Fruit fly (Drosophila melanogaster) whole organism, embryonic: ENCODE data around the gene Fdh.
A peak's percentile ranks its signal among the peaks of the same experiment; 100 is the strongest.

ENCODE experiments used
- Bgb ChIP-seq: fragments of 200-800 bp; sonication (Bioruptor generic); IDR thresholded peaks from 2 replicates; pipeline ENCODE4 v1.3.6; 2022; ENCODE audit warnings: missing biosample characterization, missing genetic modification characterization; ENCODE audit not compliant: partially characterized antibody
- CG11696 ChIP-seq: fragments of 200-800 bp; sonication (Bioruptor generic); IDR thresholded peaks from 2 replicates; pipeline ENCODE4 v1.3.6; 2022; ENCODE audit warnings: missing biosample characterization, missing genetic modification characterization
- CG12236 ChIP-seq: fragments of 200-800 bp; sonication (Bioruptor generic); optimal IDR thresholded peaks from 2 replicates; lab custom pipeline; 2016; ENCODE audit warnings: missing biosample characterization, missing genetic modification characterization
- CG14441 ChIP-seq: fragments of 200-800 bp; sonication (Bioruptor generic); IDR thresholded peaks from 2 replicates; pipeline ENCODE4 v1.3.6; 2022; ENCODE audit warnings: missing biosample characterization, missing genetic modification characterization
- CG17829 ChIP-seq: fragments of 200-800 bp; optimal IDR thresholded peaks from 2 replicates; lab custom pipeline; 2019; ENCODE audit warnings: missing biosample characterization, mild to moderate bottlenecking, missing genetic modification characterization, moderate library complexity
- CG2199 ChIP-seq: fragments of 200-800 bp; sonication (Bioruptor generic); IDR thresholded peaks from 3 replicates; pipeline ENCODE4 v1.3.6; 2022; ENCODE audit warnings: missing biosample characterization, missing genetic modification characterization
- CG2875 ChIP-seq: fragments of 200-800 bp; sonication (Bioruptor generic); optimal IDR thresholded peaks from 2 replicates; lab custom pipeline; 2017; ENCODE audit warnings: missing biosample characterization, mild to moderate bottlenecking, missing genetic modification characterization, missing genetic modification reagents
- CG31224 ChIP-seq: fragments of 200-800 bp; sonication (Bioruptor generic); IDR thresholded peaks from 2 replicates; pipeline ENCODE4 v1.3.6; 2022; ENCODE audit warnings: missing biosample characterization, missing genetic modification characterization
- CG31388 ChIP-seq: fragments of 200-800 bp; sonication (Bioruptor generic); optimal IDR thresholded peaks from 2 replicates; lab custom pipeline; 2016; ENCODE audit warnings: missing biosample characterization, missing genetic modification characterization
- CG34376 ChIP-seq: fragments of 200-800 bp; sonication (Bioruptor generic); optimal IDR thresholded peaks from 2 replicates; lab custom pipeline; 2018; ENCODE audit warnings: missing biosample characterization, mild to moderate bottlenecking, missing genetic modification characterization
- CG6654 ChIP-seq: fragments of 200-800 bp; sonication (Bioruptor generic); optimal IDR thresholded peaks from 2 replicates; lab custom pipeline; 2017; ENCODE audit warnings: missing biosample characterization, mild to moderate bottlenecking, missing genetic modification characterization
- CG7271 ChIP-seq: fragments of 200-800 bp; sonication (Bioruptor generic); optimal IDR thresholded peaks from 2 replicates; lab custom pipeline; 2018; ENCODE audit warnings: missing biosample characterization, mild to moderate bottlenecking, missing genetic modification characterization, moderate library complexity
- CG8478 ChIP-seq: fragments of >200 bp; optimal IDR thresholded peaks from 2 replicates; lab custom pipeline; 2018
- CG9817 ChIP-seq: fragments of 200-800 bp; sonication (Bioruptor generic); optimal IDR thresholded peaks from 2 replicates; lab custom pipeline; 2018; ENCODE audit warnings: missing biosample characterization, mild to moderate bottlenecking, missing genetic modification characterization, moderate library complexity
- CG9932 ChIP-seq: fragments of 200-800 bp; sonication (Bioruptor generic); IDR thresholded peaks from 2 replicates; pipeline ENCODE4 v1.3.6; 2022; ENCODE audit warnings: missing biosample characterization, missing genetic modification characterization
- Drgx ChIP-seq: fragments of 200-800 bp; sonication (Bioruptor generic); IDR thresholded peaks from 2 replicates; pipeline ENCODE4 v1.3.6; 2022; ENCODE audit warnings: missing biosample characterization, missing genetic modification characterization
- E2f2 ChIP-seq: fragments of 200-800 bp; sonication (Bioruptor generic); IDR thresholded peaks from 2 replicates; pipeline ENCODE4 v1.3.6; 2022; ENCODE audit warnings: missing biosample characterization, missing genetic modification characterization
- Fer1 ChIP-seq: fragments of 200-800 bp; sonication (Bioruptor generic); optimal IDR thresholded peaks from 2 replicates; lab custom pipeline; 2017; ENCODE audit warnings: missing biosample characterization, mild to moderate bottlenecking, missing genetic modification characterization
- HLH3B ChIP-seq: fragments of 200-800 bp; sonication (Bioruptor generic); IDR thresholded peaks from 2 replicates; pipeline ENCODE4 v1.3.6; 2022; ENCODE audit warnings: missing biosample characterization, missing genetic modification characterization
- HmgZ ChIP-seq: fragments of 200-800 bp; sonication (Bioruptor generic); optimal IDR thresholded peaks from 2 replicates; lab custom pipeline; 2018; ENCODE audit warnings: missing biosample characterization, mild to moderate bottlenecking, missing genetic modification characterization
- MTF-1 ChIP-seq: fragments of 200-800 bp; sonication (Bioruptor generic); optimal IDR thresholded peaks from 2 replicates; lab custom pipeline; 2018; ENCODE audit warnings: missing biosample characterization, mild to moderate bottlenecking, missing genetic modification characterization, borderline replicate concordance
- Med ChIP-seq: fragments of 200-800 bp; sonication (Bioruptor generic); peaks from one replicate; lab custom pipeline; 2016; ENCODE audit warnings: missing biosample characterization, missing genetic modification characterization, mild to moderate bottlenecking, inconsistent platforms, moderate library complexity
- Myb ChIP-seq: fragments of 200-800 bp; sonication (Bioruptor generic); optimal IDR thresholded peaks from 2 replicates; lab custom pipeline; 2016; ENCODE audit warnings: missing biosample characterization, missing genetic modification characterization
- NfI ChIP-seq: fragments of 200-800 bp; sonication (Bioruptor generic); optimal IDR thresholded peaks from 3 replicates; lab custom pipeline; 2018; ENCODE audit warnings: missing biosample characterization, mild to moderate bottlenecking, missing genetic modification characterization, moderate library complexity
- Optix ChIP-seq: fragments of 200-800 bp; sonication (Bioruptor generic); IDR thresholded peaks from 3 replicates; pipeline ENCODE4 v1.3.6; 2022; ENCODE audit warnings: missing biosample characterization, missing genetic modification characterization
- Scr ChIP-seq: fragments of 200-800 bp; sonication (Bioruptor generic); IDR thresholded peaks from 2 replicates; pipeline ENCODE4 v1.3.6; 2022; ENCODE audit warnings: missing biosample characterization, missing genetic modification characterization; ENCODE audit not compliant: partially characterized antibody
- Taf1 ChIP-seq: fragments of 200-800 bp; sonication (Bioruptor generic); IDR thresholded peaks from 2 replicates; pipeline ENCODE4 v1.3.6; 2022; ENCODE audit warnings: missing biosample characterization, missing genetic modification characterization
- amos ChIP-seq: fragments of 200-800 bp; sonication (Bioruptor generic); IDR thresholded peaks from 2 replicates; pipeline ENCODE4 v1.3.6; 2022; ENCODE audit warnings: missing biosample characterization, missing genetic modification characterization; ENCODE audit not compliant: partially characterized antibody
- ato ChIP-seq: fragments of 200-800 bp; sonication (Bioruptor generic); IDR thresholded peaks from 2 replicates; pipeline ENCODE4 v1.3.6; 2022; ENCODE audit warnings: missing biosample characterization, missing genetic modification characterization; ENCODE audit not compliant: partially characterized antibody
- bab2 ChIP-seq: fragments of 200-800 bp; sonication (Bioruptor generic); optimal IDR thresholded peaks from 2 replicates; lab custom pipeline; 2016; ENCODE audit warnings: missing biosample characterization, missing genetic modification characterization
- bbx ChIP-seq: fragments of 200-800 bp; sonication (Bioruptor generic); IDR thresholded peaks from 2 replicates; pipeline ENCODE4 v1.3.6; 2022; ENCODE audit warnings: missing biosample characterization, missing genetic modification characterization; ENCODE audit not compliant: partially characterized antibody
- br ChIP-seq: fragments of >200 bp; optimal IDR thresholded peaks from 2 replicates; lab custom pipeline; 2017
- cg ChIP-seq: fragments of 200-800 bp; sonication (Bioruptor generic); optimal IDR thresholded peaks from 3 replicates; lab custom pipeline; 2019; ENCODE audit warnings: missing biosample characterization, mild to moderate bottlenecking, missing genetic modification characterization, moderate library complexity
- chinmo ChIP-seq: fragments of 200-800 bp; sonication (Bioruptor generic); IDR thresholded peaks from 4 replicates; pipeline ENCODE4 v1.3.6; 2022; ENCODE audit warnings: missing biosample characterization, missing genetic modification characterization; ENCODE audit not compliant: partially characterized antibody
- crc ChIP-seq: fragments of 200-800 bp; sonication (Bioruptor generic); optimal IDR thresholded peaks from 2 replicates; lab custom pipeline; 2016; ENCODE audit warnings: missing biosample characterization, missing genetic modification characterization
- dimm ChIP-seq: fragments of 200-800 bp; sonication (Bioruptor generic); IDR thresholded peaks from 2 replicates; pipeline ENCODE4 v1.3.6; 2022; ENCODE audit warnings: missing biosample characterization, missing genetic modification characterization
- exex ChIP-seq: fragments of 200-800 bp; sonication (Bioruptor generic); optimal IDR thresholded peaks from 4 replicates; lab custom pipeline; 2018; ENCODE audit warnings: missing biosample characterization, mild to moderate bottlenecking, missing genetic modification characterization, moderate library complexity
- gsb-n ChIP-seq: fragments of 200-800 bp; sonication (Bioruptor generic); optimal IDR thresholded peaks from 3 replicates; lab custom pipeline; 2018; ENCODE audit warnings: missing biosample characterization, mild to moderate bottlenecking, missing genetic modification characterization
- hbn ChIP-seq: fragments of 200-800 bp; sonication (Bioruptor generic); IDR thresholded peaks from 2 replicates; pipeline ENCODE4 v1.3.6; 2022; ENCODE audit warnings: missing biosample characterization, missing genetic modification characterization; ENCODE audit not compliant: partially characterized antibody
- knrl ChIP-seq: fragments of 200-800 bp; sonication (Bioruptor generic); IDR thresholded peaks from 3 replicates; pipeline ENCODE4 v1.3.6; 2022; ENCODE audit warnings: missing biosample characterization, missing genetic modification characterization; ENCODE audit not compliant: partially characterized antibody
- run ChIP-seq: fragments of 200-800 bp; sonication (Bioruptor generic); optimal IDR thresholded peaks from 3 replicates; lab custom pipeline; 2018; ENCODE audit warnings: missing biosample characterization, mild to moderate bottlenecking, missing genetic modification characterization
- sens-2 ChIP-seq: fragments of 200-800 bp; sonication (Bioruptor generic); IDR thresholded peaks from 2 replicates; pipeline ENCODE4 v1.3.6; 2022; ENCODE audit warnings: missing biosample characterization, missing genetic modification characterization
- slbo ChIP-seq: fragments of 200-800 bp; sonication (Bioruptor generic); IDR thresholded peaks from 2 replicates; pipeline ENCODE4 v1.3.6; 2022; ENCODE audit warnings: missing biosample characterization, missing genetic modification characterization
- sr ChIP-seq: fragments of 200-800 bp; sonication (Bioruptor generic); IDR thresholded peaks from 3 replicates; pipeline ENCODE4 v1.3.6; 2022; ENCODE audit warnings: missing biosample characterization, missing genetic modification characterization
- tin ChIP-seq: fragments of 200-800 bp; sonication (Bioruptor generic); optimal IDR thresholded peaks from 3 replicates; lab custom pipeline; 2016; ENCODE audit warnings: missing biosample characterization, missing genetic modification characterization
- tna ChIP-seq: fragments of 200-800 bp; sonication (Bioruptor generic); IDR thresholded peaks from 2 replicates; pipeline ENCODE4 v1.3.6; 2022; ENCODE audit warnings: missing biosample characterization, missing genetic modification characterization; ENCODE audit not compliant: partially characterized antibody
- unc-4 ChIP-seq: fragments of 200-800 bp; sonication (Bioruptor generic); IDR thresholded peaks from 2 replicates; pipeline ENCODE4 v1.3.6; 2022; ENCODE audit warnings: missing biosample characterization, missing genetic modification characterization; ENCODE audit not compliant: partially characterized antibody
- usp ChIP-seq: fragments of >200 bp; optimal IDR thresholded peaks from 2 replicates; lab custom pipeline; 2017; ENCODE audit warnings: missing biosample characterization, missing genetic modification characterization
- vfl ChIP-seq: fragments of 200-800 bp; sonication (Bioruptor generic); optimal IDR thresholded peaks from 2 replicates; lab custom pipeline; 2016; ENCODE audit warnings: missing biosample characterization, missing genetic modification characterization

The Fdh gene

DNA sequence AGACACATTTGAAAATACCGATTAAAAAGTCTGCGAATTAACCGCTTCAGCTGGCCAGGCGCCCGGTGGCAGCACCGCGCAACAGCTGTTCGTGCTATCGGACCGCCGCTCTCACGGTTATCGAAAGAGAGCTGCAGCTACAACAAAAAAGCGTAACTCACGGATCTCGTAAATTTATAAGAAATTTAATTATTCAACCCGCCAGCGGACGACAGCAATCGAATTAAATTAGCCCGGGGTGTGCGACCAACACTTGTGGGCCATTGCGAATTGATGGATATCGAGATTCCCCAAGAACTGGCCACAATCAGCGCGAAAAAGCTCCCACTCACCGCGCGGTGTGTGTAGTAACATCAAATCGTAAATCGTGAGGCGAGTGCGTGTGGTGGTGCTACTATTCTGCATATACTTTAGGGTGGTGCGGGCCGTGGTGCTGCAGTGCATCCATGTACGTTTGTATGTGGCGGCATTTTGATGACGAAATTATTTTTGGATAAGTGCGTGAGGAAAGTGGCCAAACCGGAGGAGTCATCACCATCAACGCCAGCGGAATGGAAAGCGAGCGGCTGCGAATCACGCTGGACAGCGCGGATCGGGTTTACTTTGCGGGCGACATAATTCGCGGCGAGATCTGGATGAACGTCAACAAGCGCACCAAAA, 13.4 kb upstream of the Fdh start, which contains the start of gene Leash (continued):
- TF ChIP-seq knrl (GFP tag; lab: Robert Waterston, UW) (peak; percentile 26; the same call in 1 of the 3 replicates), usp (GFP tag; lab: Kevin White, UChicago) (no peak), sens-2 (GFP tag; lab: Robert Waterston, UW) (no peak), ato (GFP tag; lab: Robert Waterston, UW) (peak; percentile 31; the same call in 1 of the 2 replicates), hbn (GFP tag; lab: Robert Waterston, UW) (peak; percentile 60; the same call in 1 of the 2 replicates), CG12236 (GFP tag; lab: Kevin White, UChicago) (no peak), MTF-1 (GFP tag; lab: Kevin White, UChicago) (no peak), crc (GFP tag; lab: Kevin White, UChicago) (no peak), E2f2 (peak; percentile 81), amos (GFP tag; lab: Robert Waterston, UW) (peak; percentile 42; the same call in 1 of the 2 replicates), CG6654 (GFP tag; lab: Kevin White, UChicago) (no peak), dimm (GFP tag; lab: Robert Waterston, UW) (no peak), bab2 (GFP tag; lab: Kevin White, UChicago) (no peak), HmgZ (tag; lab: Kevin White, UChicago) (peak; percentile 2), Drgx (no peak), slbo (no peak), exex (tag; lab: Kevin White, UChicago) (no peak), Fer1 (GFP tag; lab: Kevin White, UChicago) (peak; percentile 10), Optix (GFP tag; lab: Robert Waterston, UW) (0 out of 3 replicates have a peak, but pooled peaks have one; percentile 7), br (lab: Kevin White, UChicago) (no peak), sr (no peak), HLH3B (GFP tag; lab: Robert Waterston, UW) (no peak), CG34376 (GFP tag; lab: Kevin White, UChicago) (no peak), Med (GFP tag; lab: Kevin White, UChicago) (peak; percentile 36), bbx (GFP tag; lab: Robert Waterston, UW) (peak; percentile 67), CG9817 (tag; lab: Kevin White, UChicago) (no peak), CG7271 (no peak), unc-4 (GFP tag; lab: Robert Waterston, UW) (peak; percentile 60; the same call in 1 of the 2 replicates), CG2875 (GFP tag; lab: Kevin White, UChicago) (no peak), CG31388 (GFP tag; lab: Kevin White, UChicago) (no peak), NfI (GFP tag; lab: Kevin White, UChicago) (no peak), vfl (no peak), CG11696 (no peak), CG2199 (GFP tag; lab: Robert Waterston, UW) (0 out of 3 replicates have a peak, but pooled peaks have one; percentile 16), CG9932 (GFP tag; lab: Robert Waterston, UW) (no peak), Bgb (GFP tag; lab: Robert Waterston, UW) (peak; percentile 30; the same call in 1 of the 2 replicates), CG8478 (no peak), run (tag; lab: Kevin White, UChicago) (no peak), chinmo (GFP tag; lab: Robert Waterston, UW) (peak; percentile 69; the same call in 2 of the 4 replicates), Taf1 (GFP tag; lab: Robert Waterston, UW) (no peak), CG31224 (no peak), gsb-n (no peak), CG14441 (GFP tag; lab: Robert Waterston, UW) (0 out of 2 replicates have a peak, but pooled peaks have one; percentile 16), cg (GFP tag; lab: Kevin White, UChicago) (peak; percentile 23), CG17829 (no peak), tin (no peak), tna (GFP tag; lab: Robert Waterston, UW) (no peak), Scr (GFP tag; lab: Robert Waterston, UW) (peak; percentile 49), Myb (GFP tag; lab: Kevin White, UChicago) (peak; percentile 86)
